Worm (Caenorhabditis elegans) whole organism, late embryonic: Measurements from ENCODE around the gene M176.10.

ENCODE experiments used
- C08G9.2 ChIP-seq: sonication (generic microtip); optimal IDR thresholded peaks from 2 replicates; lab custom pipeline; 2016; ENCODE audit warnings: mild to moderate bottlenecking, missing genetic modification characterization, moderate library complexity, missing compliant biosample characterization
- C38D4.7 ChIP-seq: fragments of 200-800 bp; sonication (Bioruptor generic); optimal IDR thresholded peaks from 2 replicates; lab custom pipeline; 2018; ENCODE audit warnings: mild to moderate bottlenecking, missing genetic modification characterization, moderate library complexity, missing compliant biosample characterization
- K02D7.2 ChIP-seq: sonication (generic microtip); optimal IDR thresholded peaks from 2 replicates; lab custom pipeline; 2017; ENCODE audit warnings: mild to moderate bottlenecking, missing genetic modification characterization, missing compliant biosample characterization
- K09A11.1 ChIP-seq: sonication (generic microtip); optimal IDR thresholded peaks from 2 replicates; lab custom pipeline; 2017; ENCODE audit warnings: antibody characterized with exemption, mild to moderate bottlenecking, missing genetic modification characterization, missing compliant biosample characterization; ENCODE audit not compliant: insufficient read depth
- Y22D7AL.16 ChIP-seq: sonication (generic microtip); optimal IDR thresholded peaks from 2 replicates; lab custom pipeline; 2016; ENCODE audit warnings: missing genetic modification characterization, missing compliant biosample characterization
- ahr-1 ChIP-seq: sonication (generic microtip); optimal IDR thresholded peaks from 2 replicates; lab custom pipeline; 2016; ENCODE audit warnings: missing genetic modification characterization, missing compliant biosample characterization
- ama-1 ChIP-seq: fragments of 150-350 bp; optimal IDR thresholded peaks from 2 replicates; lab custom pipeline; 2014
- ceh-14 ChIP-seq: sonication (generic microtip); optimal IDR thresholded peaks from 2 replicates; lab custom pipeline; 2016; ENCODE audit warnings: missing genotype, missing genetic modification characterization, missing compliant biosample characterization
- ceh-18 ChIP-seq: sonication (generic microtip); optimal IDR thresholded peaks from 2 replicates; lab custom pipeline; 2016; ENCODE audit warnings: missing genetic modification characterization, missing compliant biosample characterization
- ceh-2 ChIP-seq: sonication (generic microtip); optimal IDR thresholded peaks from 2 replicates; lab custom pipeline; 2016; ENCODE audit warnings: missing genotype, missing genetic modification characterization, missing compliant biosample characterization
- ceh-45 ChIP-seq: fragments of 200-800 bp; sonication (Bioruptor generic); IDR thresholded peaks from 2 replicates; pipeline ENCODE4 v1.3.6; 2022; ENCODE audit warnings: missing genetic modification reagents, missing genetic modification characterization, missing compliant biosample characterization
- dmd-4 ChIP-seq: sonication (generic microtip); optimal IDR thresholded peaks from 2 replicates; lab custom pipeline; 2016; ENCODE audit warnings: borderline replicate concordance, missing genetic modification characterization, missing compliant biosample characterization
- elt-4 ChIP-seq: sonication (generic microtip); optimal IDR thresholded peaks from 2 replicates; lab custom pipeline; 2016; ENCODE audit warnings: missing genetic modification characterization, missing compliant biosample characterization
- ets-4 ChIP-seq: sonication (generic microtip); optimal IDR thresholded peaks from 2 replicates; lab custom pipeline; 2016; ENCODE audit warnings: missing genetic modification characterization, missing compliant biosample characterization
- hlh-15 ChIP-seq: sonication (generic microtip); optimal IDR thresholded peaks from 2 replicates; lab custom pipeline; 2016; ENCODE audit warnings: missing genetic modification characterization, missing compliant biosample characterization
- lim-6 ChIP-seq: sonication (generic microtip); optimal IDR thresholded peaks from 2 replicates; lab custom pipeline; 2016; ENCODE audit warnings: missing genetic modification characterization, missing compliant biosample characterization
- nhr-11 ChIP-seq: fragments of 150-350 bp; optimal IDR thresholded peaks from 2 replicates; lab custom pipeline; 2014; ENCODE audit warnings: missing biosample characterization, missing genetic modification characterization
- odd-2 ChIP-seq: sonication (generic microtip); optimal IDR thresholded peaks from 2 replicates; lab custom pipeline; 2017; ENCODE audit warnings: antibody characterized with exemption, mild to moderate bottlenecking, missing genetic modification characterization, missing compliant biosample characterization
- pag-3 ChIP-seq: sonication (generic microtip); optimal IDR thresholded peaks from 2 replicates; lab custom pipeline; 2016; ENCODE audit warnings: missing compliant biosample characterization, missing genetic modification characterization, borderline replicate concordance
- pat-9 ChIP-seq: fragments of 200-800 bp; sonication (Bioruptor generic); optimal IDR thresholded peaks from 2 replicates; lab custom pipeline; 2018; ENCODE audit warnings: mild to moderate bottlenecking, missing genetic modification characterization, moderate library complexity, missing compliant biosample characterization
- pqm-1 ChIP-seq: sonication (generic microtip); optimal IDR thresholded peaks from 2 replicates; lab custom pipeline; 2016; ENCODE audit warnings: missing genetic modification characterization, missing compliant biosample characterization
- rnt-1 ChIP-seq: sonication (generic microtip); optimal IDR thresholded peaks from 2 replicates; lab custom pipeline; 2016; ENCODE audit warnings: missing genetic modification characterization, missing compliant biosample characterization
- syd-9 ChIP-seq: sonication (generic microtip); optimal IDR thresholded peaks from 2 replicates; lab custom pipeline; 2016; ENCODE audit warnings: mild to moderate bottlenecking, missing genetic modification characterization, moderate library complexity, missing compliant biosample characterization
- ttx-3 ChIP-seq: sonication (generic microtip); optimal IDR thresholded peaks from 2 replicates; lab custom pipeline; 2016; ENCODE audit warnings: missing genetic modification reagents, missing genetic modification characterization, missing compliant biosample characterization
- unc-42 ChIP-seq: sonication (generic microtip); optimal IDR thresholded peaks from 2 replicates; lab custom pipeline; 2016; ENCODE audit warnings: missing genotype, missing genetic modification characterization, missing compliant biosample characterization
- zip-5 ChIP-seq: sonication (generic microtip); optimal IDR thresholded peaks from 2 replicates; lab custom pipeline; 2016; ENCODE audit warnings: missing genetic modification characterization, missing compliant biosample characterization

Gene M176.10

ce11 chrII:9377158-9377557 is 48.8 kb downstream of the M176.10 start, which contains the start of gene C06C3.10:
C06C3.10 (minus strand) TSS chrII:9377258.
- TF ChIP-seq pat-9 (tag; lab: Kevin White, UChicago) (no peak), K02D7.2 (tag; lab: Kevin White, UChicago) (no peak), odd-2 (tag; lab: Kevin White, UChicago) (no peak), lim-6 (tag; lab: Kevin White, UChicago) (no peak), C08G9.2 (tag; lab: Kevin White, UChicago) (no peak), Y22D7AL.16 (no peak), unc-42 (tag; lab: Kevin White, UChicago) (no peak), hlh-15 (tag; lab: Kevin White, UChicago) (no peak), ets-4 (no peak), dmd-4 (tag; lab: Kevin White, UChicago) (no peak), pqm-1 (no peak)

ce11 chrII:9374807-9375206 is 51.2 kb downstream of the M176.10 start, which contains the start of gene C06C3.12:
C06C3.12 (plus strand) TSS chrII:9375107.
- TF ChIP-seq K09A11.1 (tag; lab: Kevin White, UChicago), result no peak
- TF ChIP-seq ceh-18 (tag; lab: Kevin White, UChicago), result no peak
- no peak for TF ChIP-seq ceh-2 (tag; lab: Kevin White, UChicago)
- TF ChIP-seq zip-5 (tag; lab: Kevin White, UChicago), result no peak
- TF ChIP-seq elt-4 (tag; lab: Kevin White, UChicago), result no peak
- no peak for TF ChIP-seq unc-42 (tag; lab: Kevin White, UChicago)
- no peak for TF ChIP-seq syd-9 (tag; lab: Kevin White, UChicago)
- no peak for TF ChIP-seq ceh-45 (GFP tag; lab: Robert Waterston, UW)
- no peak for TF ChIP-seq nhr-11
- TF ChIP-seq C08G9.2 (tag; lab: Kevin White, UChicago), result no peak
- no peak for TF ChIP-seq ahr-1 (tag; lab: Kevin White, UChicago)
- no peak for TF ChIP-seq pag-3 (tag; lab: Kevin White, UChicago)
- no peak for TF ChIP-seq ama-1
- no peak for TF ChIP-seq ttx-3 (tag; lab: Kevin White, UChicago)
- TF ChIP-seq C38D4.7 (GFP tag; lab: Kevin White, UChicago), result no peak
- no peak for TF ChIP-seq ceh-14
- TF ChIP-seq rnt-1, result no peak
